Worm (Caenorhabditis elegans): Measurements from ENCODE around the gene nhr-175.

DNA sequence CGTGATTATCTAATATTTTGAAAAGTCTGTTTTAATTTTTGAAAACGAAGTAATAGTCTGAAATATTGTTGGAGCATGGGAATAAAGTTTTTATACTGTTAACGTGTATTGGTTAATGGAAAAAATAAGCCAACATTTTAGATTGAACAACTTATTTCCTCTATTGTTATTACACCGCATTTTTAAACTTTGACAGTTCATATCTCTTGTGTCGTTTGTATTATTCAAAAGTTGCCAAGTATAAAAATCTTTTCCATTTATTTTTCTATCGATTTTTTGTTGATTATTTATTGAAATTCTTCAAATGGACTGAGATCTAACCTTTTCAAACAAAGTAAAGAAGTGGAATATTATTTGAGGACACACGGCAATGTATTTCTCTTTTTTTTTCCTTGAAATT lies 35.7 kb upstream of the nhr-175 start, which contains the start of gene str-165:
- TF ChIP-seq nhr-28 (tag; optimal IDR thresholded peaks at IDR 0.05) (no peak), elt-2 (tag; optimal IDR thresholded peaks at IDR 0.05) (no peak), zag-1 (tag; optimal IDR thresholded peaks at IDR 0.05) (no peak), swsn-7 (tag; optimal IDR thresholded peaks at IDR 0.05) (no peak), fkh-10 (GFP tag; optimal IDR thresholded peaks at IDR 0.05) (no peak), aha-1 (tag; optimal IDR thresholded peaks at IDR 0.05) (no peak), unc-30 (tag; optimal IDR thresholded peaks at IDR 0.05) (no peak)

All from whole organism, L1 larva.